Fruit fly (Drosophila melanogaster): Measurements from ENCODE around the gene Best2.

dm6 chr3L:6304859-6305258, 48.4 kb upstream of the Best2 start:
- TF ChIP-seq Myc (optimal IDR thresholded peaks at IDR 0.05) (no peak), h (optimal IDR thresholded peaks at IDR 0.05) (no peak), Sin3A (optimal IDR thresholded peaks at IDR 0.05) (no peak), ttk (optimal IDR thresholded peaks at IDR 0.05) (no peak), psq (optimal IDR thresholded peaks at IDR 0.05) (no peak)

Data from Kc167 (cell line).